Worm (Caenorhabditis elegans): ENCODE data around the gene bbs-4.

The bbs-4 gene

ce11 chrIII:9597044-9597443 lies 15.0 kb downstream of the bbs-4 start, which contains the start of gene C48B4.12:
TSS of gene C48B4.12 (plus strand) at chrIII:9597344.
- TF ChIP-seq dmd-6 (GFP tag; IDR thresholded peaks at IDR 0.05) = no peak
- no peak for TF ChIP-seq ZK546.5 (tag; optimal IDR thresholded peaks at IDR 0.05)
- no peak for TF ChIP-seq lin-13 (GFP tag; optimal IDR thresholded peaks at IDR 0.05)
- TF ChIP-seq T26A8.4 (GFP tag; IDR thresholded peaks at IDR 0.05) = no peak
- no peak for TF ChIP-seq daf-8 (GFP tag; IDR thresholded peaks at IDR 0.05)
- no peak for TF ChIP-seq zip-11 (GFP tag; IDR thresholded peaks at IDR 0.05)
- no peak for TF ChIP-seq ces-1 (GFP tag; optimal IDR thresholded peaks at IDR 0.05)
- TF ChIP-seq lim-7 (GFP tag; IDR thresholded peaks at IDR 0.05) = no peak
- no peak for TF ChIP-seq aly-2 (tag; optimal IDR thresholded peaks at IDR 0.05)
- TF ChIP-seq F37D6.2 (tag; optimal IDR thresholded peaks at IDR 0.05) = no peak
- TF ChIP-seq cey-2 (tag; optimal IDR thresholded peaks at IDR 0.05; ENCODE audit: borderline replicate concordance, insufficient read depth) = no peak
- TF ChIP-seq daf-12 (tag; optimal IDR thresholded peaks at IDR 0.05) = no peak
- TF ChIP-seq Y48G9A.11 (GFP tag; IDR thresholded peaks at IDR 0.05) = no peak
- no peak for TF ChIP-seq madf-9 (GFP tag; conservative IDR thresholded peaks at IDR 0.05)
- no peak for TF ChIP-seq daf-19 (GFP tag; conservative IDR thresholded peaks at IDR 0.05)
- no peak for TF ChIP-seq ceh-62 (tag; optimal IDR thresholded peaks at IDR 0.05)
- TF ChIP-seq vab-7 (GFP tag; IDR thresholded peaks at IDR 0.05) = no peak
- TF ChIP-seq saeg-2 (GFP tag; IDR thresholded peaks at IDR 0.05) = no peak
- TF ChIP-seq arid-1 (GFP tag; conservative IDR thresholded peaks at IDR 0.05) = no peak

- TF ChIP-seq attf-4 (tag; optimal IDR thresholded peaks at IDR 0.05) (no peak), daf-19 (GFP tag; conservative IDR thresholded peaks at IDR 0.05) (no peak), ztf-11 (tag; optimal IDR thresholded peaks at IDR 0.05) (no peak), nhr-77 (tag; optimal IDR thresholded peaks at IDR 0.05) (no peak), T26A8.4 (GFP tag; IDR thresholded peaks at IDR 0.05) (no peak), daf-8 (GFP tag; IDR thresholded peaks at IDR 0.05) (no peak), ama-1 (optimal IDR thresholded peaks at IDR 0.05) (no peak), F37D6.2 (tag; optimal IDR thresholded peaks at IDR 0.05) (no peak), fos-1 (tag; optimal IDR thresholded peaks at IDR 0.05) (no peak), lin-38 (GFP tag; IDR thresholded peaks at IDR 0.05) (no peak)
Observed at ce11 chrIII:9595563-9595962, 16.4 kb downstream of the bbs-4 start, which contains the start of gene rom-2. TSS of gene rom-2 (minus strand) at chrIII:9595663.

- TF ChIP-seq nhr-77 (tag; optimal IDR thresholded peaks at IDR 0.05) = peak; percentile 56
- TF ChIP-seq ceh-28 (tag; optimal IDR thresholded peaks at IDR 0.05) = no peak
- no peak for TF ChIP-seq zip-11 (GFP tag; IDR thresholded peaks at IDR 0.05)
- peak; percentile 34 for TF ChIP-seq hlh-11 (tag; optimal IDR thresholded peaks at IDR 0.05)
- TF ChIP-seq pqm-1 (tag; optimal IDR thresholded peaks at IDR 0.05) = peak; percentile 77
- TF ChIP-seq aha-1 (tag) = peak; percentile 19
- TF ChIP-seq lim-7 (GFP tag; IDR thresholded peaks at IDR 0.05) = no peak
- peak; percentile 62 for TF ChIP-seq dmd-6 (GFP tag; IDR thresholded peaks at IDR 0.05)
- TF ChIP-seq hif-1 (tag; optimal IDR thresholded peaks at IDR 0.05) = no peak
- TF ChIP-seq rbr-2 (tag; optimal IDR thresholded peaks at IDR 0.05) = no peak
- TF ChIP-seq zfp-3 (GFP tag; conservative IDR thresholded peaks at IDR 0.05) = no peak
- no peak for TF ChIP-seq aly-2 (tag; optimal IDR thresholded peaks at IDR 0.05)
- no peak for TF ChIP-seq unc-39 (tag; optimal IDR thresholded peaks at IDR 0.05)
- no peak for TF ChIP-seq arid-1 (GFP tag; conservative IDR thresholded peaks at IDR 0.05)
- TF ChIP-seq nhr-28 (tag; optimal IDR thresholded peaks at IDR 0.05) = peak; percentile 55
- no peak for TF ChIP-seq vab-7 (GFP tag; IDR thresholded peaks at IDR 0.05)
- TF ChIP-seq unc-130 (GFP tag; optimal IDR thresholded peaks at IDR 0.05) = no peak
- no peak for TF ChIP-seq ceh-44 (GFP tag; IDR thresholded peaks at IDR 0.05)
- no peak for TF ChIP-seq ceh-82 (tag; optimal IDR thresholded peaks at IDR 0.05)
- TF ChIP-seq madf-5 (GFP tag; IDR thresholded peaks at IDR 0.05) = no peak
- TF ChIP-seq mxl-3 (GFP tag; optimal IDR thresholded peaks at IDR 0.05) = no peak
- no peak for TF ChIP-seq spr-1 (tag; optimal IDR thresholded peaks at IDR 0.05)
- no peak for TF ChIP-seq ztf-11 (tag; optimal IDR thresholded peaks at IDR 0.05)
- TF ChIP-seq dve-1 (tag; optimal IDR thresholded peaks at IDR 0.05; ENCODE audit: insufficient read depth) = peak; percentile 22
- peak in 1 of 2 experiments; percentile 16 for TF ChIP-seq unc-62 (GFP tag; optimal IDR thresholded peaks at IDR 0.05 in 1 of 2)
- TF ChIP-seq unc-62 (tag; optimal IDR thresholded peaks at IDR 0.05) = no peak
- TF ChIP-seq nhr-102 (tag; optimal IDR thresholded peaks at IDR 0.05) = no peak
Observed at ce11 chrIII:9592118-9592517, 19.9 kb downstream of the bbs-4 start, which contains the start of gene acox-1.5. TSS of gene acox-1.5 (minus strand) at chrIII:9592192.

Measured in whole organism, L4 larva.